Fruit fly (Drosophila melanogaster): ENCODE results near the gene CG33235.

The CG33235 gene

dm6 chrX:11503625-11504024 lies 12.3 kb upstream of the CG33235 start:
- no peak for TF ChIP-seq CG8478 (optimal IDR thresholded peaks at IDR 0.05)

- no peak for TF ChIP-seq CTCF (optimal IDR thresholded peaks at IDR 0.05)
- TF ChIP-seq CG8478 (optimal IDR thresholded peaks at IDR 0.05), result no peak
These were observed 10.0 kb upstream of the CG33235 start for dm6 chrX:11501221-11501961.

DNA sequence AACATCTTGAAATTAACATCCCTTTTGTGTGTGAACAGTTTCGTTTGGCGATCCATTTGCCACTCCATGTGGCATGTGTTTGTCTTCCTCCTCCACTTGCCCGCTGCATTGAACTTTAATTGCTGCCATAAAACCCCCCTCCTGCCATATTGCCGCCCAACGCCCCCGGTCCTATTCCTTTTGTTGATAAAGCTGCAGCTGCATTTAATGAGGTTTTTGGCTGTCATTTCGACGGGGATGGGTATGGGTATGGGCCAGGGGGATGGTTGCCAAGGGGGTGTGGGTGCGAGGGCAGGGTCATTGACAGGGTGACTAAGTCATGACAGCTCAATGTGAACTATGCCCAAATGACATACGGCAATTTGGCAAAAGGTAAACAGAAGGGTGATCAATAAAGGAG lies 8.9 kb upstream of the CG33235 start:
- no peak for TF ChIP-seq CTCF (optimal IDR thresholded peaks at IDR 0.05)
- TF ChIP-seq CG8478 (optimal IDR thresholded peaks at IDR 0.05), result no peak

dm6 chrX:11499454-11499853 lies 8.1 kb upstream of the CG33235 start:
- no peak for TF ChIP-seq CTCF (optimal IDR thresholded peaks at IDR 0.05)

DNA sequence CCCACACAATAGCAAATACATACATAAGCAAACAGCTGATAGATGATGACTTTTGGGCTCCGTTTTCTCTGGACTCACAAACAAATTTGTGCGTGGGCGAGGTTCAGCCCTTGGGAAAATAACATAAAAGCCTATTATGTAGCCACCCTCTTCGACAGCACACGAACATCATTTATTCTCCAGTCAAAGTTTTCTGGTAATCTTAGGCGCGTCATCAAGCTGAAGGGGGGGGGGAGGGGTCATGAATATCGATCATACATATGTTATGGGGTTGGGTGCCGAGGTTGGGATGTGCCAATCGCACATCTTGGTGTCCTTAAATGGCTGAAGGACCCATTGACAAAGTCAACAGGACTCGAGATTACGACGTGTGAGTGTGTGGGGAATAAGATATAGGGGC lies 6.8 kb upstream of the CG33235 start:
- TF ChIP-seq CG8478 (optimal IDR thresholded peaks at IDR 0.05), result no peak
- no peak for TF ChIP-seq CTCF (optimal IDR thresholded peaks at IDR 0.05)

- no peak for TF ChIP-seq CTCF (optimal IDR thresholded peaks at IDR 0.05)
- no peak for TF ChIP-seq CG8478 (optimal IDR thresholded peaks at IDR 0.05)
These were observed 4.9 kb upstream of the CG33235 start for dm6 chrX:11496257-11496656.

dm6 chrX:11495474-11495873 lies 4.1 kb upstream of the CG33235 start:
- no peak for TF ChIP-seq CTCF (optimal IDR thresholded peaks at IDR 0.05)
- TF ChIP-seq CG8478 (optimal IDR thresholded peaks at IDR 0.05), result no peak

- no peak for TF ChIP-seq CG8478 (optimal IDR thresholded peaks at IDR 0.05)
- no peak for TF ChIP-seq CTCF (optimal IDR thresholded peaks at IDR 0.05)
These were observed 3.4 kb upstream of the CG33235 start for dm6 chrX:11494731-11495277.

DNA sequence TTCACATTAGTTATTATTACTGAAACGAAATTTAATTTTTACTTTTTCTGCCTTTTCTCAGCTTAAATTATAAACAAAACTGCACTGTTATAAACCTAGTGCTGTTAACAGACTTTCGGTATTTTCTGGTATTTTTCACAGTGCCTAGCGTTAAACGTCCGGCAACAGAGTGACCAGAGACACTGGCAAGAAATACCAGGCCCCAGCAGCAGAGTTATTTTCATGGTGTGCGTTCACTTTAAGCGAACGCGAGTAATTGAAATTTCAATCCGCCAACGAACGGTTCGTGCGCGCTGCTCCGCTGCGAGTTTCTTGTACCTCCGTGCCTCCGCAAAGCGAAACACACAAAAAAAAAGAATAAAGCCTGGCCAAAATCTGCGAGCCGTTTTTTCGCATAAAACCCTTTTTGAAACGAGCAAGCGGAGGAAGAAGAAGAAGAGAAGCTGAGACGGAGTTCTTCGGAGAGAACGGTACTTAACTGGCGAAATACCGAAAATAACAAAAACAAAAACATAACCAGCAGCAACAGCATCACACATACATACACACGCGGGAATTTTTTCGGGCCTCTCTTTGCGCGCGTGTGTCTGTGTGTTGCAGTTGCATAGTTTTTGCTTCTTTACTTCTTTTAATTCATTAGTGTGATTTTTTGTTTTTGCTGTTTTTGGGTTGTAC lies 1.7 kb upstream of the CG33235 start, which contains the start of gene Drak:
Drak (plus strand) TSS at position 220 of the 675 bp plus-strand sequence.
- TF ChIP-seq CTCF (optimal IDR thresholded peaks at IDR 0.05) (no peak), CG8478 (optimal IDR thresholded peaks at IDR 0.05) (no peak)

dm6 chrX:11492205-11492604 lies 832 bp upstream of the CG33235 start:
- TF ChIP-seq CTCF (optimal IDR thresholded peaks at IDR 0.05) (no peak), CG8478 (optimal IDR thresholded peaks at IDR 0.05) (no peak)

DNA sequence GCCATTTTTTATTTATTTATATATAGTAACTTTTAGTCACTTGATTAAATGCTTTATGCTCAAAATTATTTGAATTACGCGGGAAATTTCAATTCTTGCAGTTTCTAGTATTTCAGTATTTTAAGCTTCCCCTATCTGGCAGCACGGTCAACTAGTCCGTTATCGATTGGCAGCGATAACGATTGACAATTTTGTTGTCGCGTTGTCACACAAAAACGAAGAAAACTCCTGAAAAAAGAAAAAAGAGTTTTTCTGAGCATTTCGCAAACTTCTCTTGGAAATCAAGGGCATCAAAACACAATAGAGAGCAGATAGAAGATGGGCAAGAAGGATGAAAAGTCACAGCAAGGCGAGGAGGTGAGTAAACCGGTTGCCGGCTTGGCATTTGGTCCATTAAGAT lies 6.3 kb downstream of the CG33235 start, which contains the start of gene Spase25:
Spase25 (plus strand) TSS at position 176 of the 400 bp plus-strand sequence.
- TF ChIP-seq CTCF (optimal IDR thresholded peaks at IDR 0.05) (no peak), CG8478 (optimal IDR thresholded peaks at IDR 0.05) (no peak)

- TF ChIP-seq CG8478 (optimal IDR thresholded peaks at IDR 0.05) (no peak), CTCF (optimal IDR thresholded peaks at IDR 0.05) (peak; percentile 3 to 27)
These were observed 8.1 kb downstream of the CG33235 start, which contains the start of gene Uba5 for dm6 chrX:11483297-11483696. Gene Uba5 (plus strand): TSS chrX:11483518.

- TF ChIP-seq CG8478 (optimal IDR thresholded peaks at IDR 0.05) (no peak), CTCF (optimal IDR thresholded peaks at IDR 0.05) (no peak)
These were observed 14.6 kb downstream of the CG33235 start, which contains the start of gene Cyp4g15 for dm6 chrX:11476758-11477157. Gene Cyp4g15 (plus strand): TSS chrX:11477058.

DNA sequence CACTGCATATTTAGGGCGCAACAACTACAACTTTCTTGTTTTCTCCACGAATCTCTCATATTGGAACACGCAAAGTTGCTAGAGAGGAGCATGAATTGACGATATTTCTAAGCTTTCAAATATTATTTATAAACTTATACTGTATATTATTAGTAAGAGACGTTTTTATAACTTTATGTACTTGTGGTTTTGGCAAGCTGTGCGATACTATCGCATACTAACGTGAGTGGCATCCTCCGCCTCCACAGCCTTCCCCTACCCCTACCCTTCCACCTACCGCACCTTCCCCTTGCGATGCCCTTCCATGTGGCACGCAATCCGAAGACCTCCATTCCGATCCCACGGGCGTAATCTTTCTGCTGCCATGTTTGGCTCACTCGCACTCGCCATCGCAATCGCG lies 23.1 kb downstream of the CG33235 start:
- TF ChIP-seq CTCF (optimal IDR thresholded peaks at IDR 0.05) (no peak), CG8478 (optimal IDR thresholded peaks at IDR 0.05) (no peak)

DNA sequence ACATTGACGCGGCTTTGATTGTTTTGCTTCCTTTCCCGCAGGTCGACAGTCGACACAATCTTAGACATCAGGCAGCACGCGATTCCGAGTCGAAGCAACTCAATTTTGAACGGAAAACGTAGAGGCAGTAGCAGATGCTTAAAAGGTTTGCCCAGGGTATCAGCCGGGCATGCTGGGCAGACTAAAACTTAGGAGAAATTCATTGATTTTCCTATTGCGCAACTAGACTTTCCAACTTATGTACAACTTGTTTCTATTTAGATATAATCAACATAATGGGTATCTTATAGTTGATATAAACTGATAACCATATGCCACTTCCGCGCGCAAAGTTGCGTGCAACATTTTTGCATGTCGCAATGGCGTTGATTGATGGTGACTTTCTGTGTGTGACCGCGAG lies 24.6 kb downstream of the CG33235 start:
- no peak for TF ChIP-seq CG8478 (optimal IDR thresholded peaks at IDR 0.05)
- TF ChIP-seq CTCF (optimal IDR thresholded peaks at IDR 0.05), result no peak

- TF ChIP-seq CG8478 (optimal IDR thresholded peaks at IDR 0.05) (no peak), CTCF (optimal IDR thresholded peaks at IDR 0.05) (no peak)
These were observed 27.3 kb downstream of the CG33235 start for dm6 chrX:11464047-11464446.
